Worm (Caenorhabditis elegans) whole organism, L4 larva: ENCODE data around the gene cgt-3.

ENCODE experiments used
- D1046.2 ChIP-seq: fragments of 200-800 bp; sonication (Bioruptor generic); IDR thresholded peaks from 2 replicates; pipeline ENCODE4 v1.3.6; 2022; ENCODE audit warnings: missing genetic modification characterization, missing compliant biosample characterization
- F10B5.3 ChIP-seq: sonication (generic microtip); optimal IDR thresholded peaks from 2 replicates; lab custom pipeline; 2016; ENCODE audit warnings: mild to moderate bottlenecking, missing genetic modification characterization, missing compliant biosample characterization
- F44E2.7 ChIP-seq: fragments of 200-800 bp; sonication (Bioruptor generic); IDR thresholded peaks from 2 replicates; pipeline ENCODE4 v2.1.2; 2022; ENCODE audit warnings: missing genetic modification characterization, missing compliant biosample characterization
- T26A8.4 ChIP-seq: fragments of 200-800 bp; sonication (Bioruptor generic); IDR thresholded peaks from 2 replicates; pipeline ENCODE4 v1.3.6; 2022; ENCODE audit warnings: missing genetic modification characterization, missing compliant biosample characterization
- Y105C5A.15 ChIP-seq: fragments of 200-800 bp; sonication (Bioruptor generic); IDR thresholded peaks from 2 replicates; pipeline ENCODE4 v1.3.6; 2022; ENCODE audit warnings: missing genetic modification characterization, missing compliant biosample characterization
- Y48G9A.11 ChIP-seq: fragments of 200-800 bp; sonication (Bioruptor generic); IDR thresholded peaks from 2 replicates; pipeline ENCODE4 v1.3.6; 2022; ENCODE audit warnings: missing genetic modification reagents, missing genetic modification characterization, missing compliant biosample characterization
- ZK337.2 ChIP-seq: fragments of 200-800 bp; sonication (Bioruptor generic); IDR thresholded peaks from 2 replicates; pipeline ENCODE4 v1.3.6; 2022; ENCODE audit warnings: missing genetic modification reagents, missing genetic modification characterization, missing compliant biosample characterization
- ZK546.5 ChIP-seq, 2 experiments: sonication (generic microtip); optimal IDR thresholded peaks; 2 replicates each; lab custom pipeline; 2017; ENCODE audit warnings: missing biosample characterization in 2 of 2, missing genetic modification characterization in 2 of 2
- ceh-20 ChIP-seq: fragments of 200-800 bp; sonication (Bioruptor generic); IDR thresholded peaks from 2 replicates; pipeline ENCODE4 v1.3.6; 2022; ENCODE audit warnings: missing genetic modification reagents, missing genetic modification characterization, missing compliant biosample characterization
- ceh-28 ChIP-seq: fragments of 150-350 bp; optimal IDR thresholded peaks from 2 replicates; lab custom pipeline; 2014; ENCODE audit warnings: missing biosample characterization, missing genetic modification reagents, missing genetic modification characterization
- ceh-32 ChIP-seq: sonication (generic microtip); optimal IDR thresholded peaks from 2 replicates; lab custom pipeline; 2016; ENCODE audit warnings: mild to moderate bottlenecking, missing genetic modification characterization, missing compliant biosample characterization; ENCODE audit not compliant: poor library complexity
- ceh-44 ChIP-seq: fragments of 200-800 bp; sonication (Bioruptor generic); IDR thresholded peaks from 2 replicates; pipeline ENCODE4 v1.3.6; 2022; ENCODE audit warnings: missing genetic modification reagents, missing genetic modification characterization, missing compliant biosample characterization
- ces-1 ChIP-seq: fragments of 150-350 bp; sonication (generic microtip); optimal IDR thresholded peaks from 4 replicates; lab custom pipeline; 2014; ENCODE audit warnings: missing biosample characterization, missing genetic modification reagents, missing genetic modification characterization
- daf-19 ChIP-seq: fragments of 200-800 bp; sonication (Bioruptor generic); conservative IDR thresholded peaks from 2 replicates; pipeline ENCODE4 v1.3.6; 2022; ENCODE audit warnings: missing genetic modification characterization, missing compliant biosample characterization
- daf-8 ChIP-seq: fragments of 200-800 bp; sonication (Bioruptor generic); IDR thresholded peaks from 2 replicates; pipeline ENCODE4 v1.3.6; 2022; ENCODE audit warnings: missing genetic modification characterization, missing compliant biosample characterization
- dmd-9 ChIP-seq: fragments of 200-800 bp; sonication (Bioruptor generic); IDR thresholded peaks from 2 replicates; pipeline ENCODE4 v1.3.6; 2022; ENCODE audit warnings: missing genetic modification reagents, missing genetic modification characterization, missing compliant biosample characterization
- egl-43 ChIP-seq: fragments of 200-800 bp; sonication (Bioruptor generic); IDR thresholded peaks from 2 replicates; pipeline ENCODE4 v1.3.6; 2022; ENCODE audit warnings: missing genetic modification reagents, missing genetic modification characterization, missing compliant biosample characterization
- fkh-10 ChIP-seq: fragments of 150-350 bp; optimal IDR thresholded peaks from 2 replicates; lab custom pipeline; 2014; ENCODE audit warnings: missing biosample characterization, missing genetic modification reagents, missing genetic modification characterization
- fos-1 ChIP-seq: fragments of 150-350 bp; optimal IDR thresholded peaks from 2 replicates; lab custom pipeline; 2014; ENCODE audit warnings: missing biosample characterization, missing genetic modification characterization
- hif-1 ChIP-seq, 2 experiments: sonication (generic microtip); optimal IDR thresholded peaks; 2 replicates each; lab custom pipeline; 2016 to 2017; ENCODE audit warnings: missing compliant biosample characterization in 2 of 2, missing genetic modification characterization in 2 of 2, missing genetic modification reagents in 2 of 2, missing genotype in 2 of 2, mild to moderate bottlenecking in 1 of 2
- hlh-30 ChIP-seq: sonication (generic microtip); optimal IDR thresholded peaks from 2 replicates; lab custom pipeline; 2017; ENCODE audit warnings: antibody characterized with exemption, mild to moderate bottlenecking, missing genetic modification characterization, missing compliant biosample characterization; ENCODE audit not compliant: insufficient read depth
- jun-1 ChIP-seq: fragments of 150-350 bp; optimal IDR thresholded peaks from 2 replicates; lab custom pipeline; 2014; ENCODE audit warnings: missing biosample characterization, missing genetic modification reagents, missing genetic modification characterization
- lim-7 ChIP-seq: fragments of 200-800 bp; sonication (Bioruptor generic); IDR thresholded peaks from 2 replicates; pipeline ENCODE4 v1.3.6; 2022; ENCODE audit warnings: missing genetic modification characterization, missing compliant biosample characterization
- lin-1 ChIP-seq: fragments of 200-800 bp; sonication (Bioruptor generic); IDR thresholded peaks from 2 replicates; pipeline ENCODE4 v1.3.6; 2022; ENCODE audit warnings: missing genetic modification reagents, missing genetic modification characterization, missing compliant biosample characterization
- madf-9 ChIP-seq: fragments of 200-800 bp; sonication (Bioruptor generic); conservative IDR thresholded peaks from 2 replicates; pipeline ENCODE4 v1.3.6; 2022; ENCODE audit warnings: missing genetic modification reagents, missing genetic modification characterization, missing compliant biosample characterization
- mdl-1 ChIP-seq, 2 experiments: fragments of 150-350 bp in 1 of 2; sonication (generic microtip) in 1 of 2; optimal IDR thresholded peaks; 2 replicates each; lab custom pipeline; 2014 to 2017; ENCODE audit warnings: missing biosample characterization in 2 of 2, missing genetic modification characterization in 2 of 2
- mep-1 ChIP-seq: fragments of 150-350 bp; sonication (generic microtip); optimal IDR thresholded peaks from 3 replicates; lab custom pipeline; 2014; ENCODE audit warnings: missing biosample characterization, missing genetic modification characterization
- mxl-2 ChIP-seq: fragments of 200-800 bp; sonication (Bioruptor generic); conservative IDR thresholded peaks from 2 replicates; pipeline ENCODE4 v1.3.6; 2022; ENCODE audit warnings: missing genetic modification reagents, missing genetic modification characterization, missing compliant biosample characterization
- nhr-102 ChIP-seq: sonication (generic microtip); optimal IDR thresholded peaks from 2 replicates; lab custom pipeline; 2016; ENCODE audit warnings: mild to moderate bottlenecking, missing genetic modification characterization, moderate library complexity, missing compliant biosample characterization
- nhr-111 ChIP-seq: fragments of 200-800 bp; sonication (Bioruptor generic); optimal IDR thresholded peaks from 2 replicates; lab custom pipeline; 2018; ENCODE audit warnings: mild to moderate bottlenecking, missing genetic modification characterization, missing compliant biosample characterization
- nhr-237 ChIP-seq: sonication (generic microtip); optimal IDR thresholded peaks from 2 replicates; lab custom pipeline; 2017; ENCODE audit warnings: missing biosample characterization, missing genetic modification characterization
- nhr-25 ChIP-seq: sonication (generic microtip); optimal IDR thresholded peaks from 2 replicates; lab custom pipeline; 2017; ENCODE audit warnings: missing genetic modification characterization, mild to moderate bottlenecking, missing compliant biosample characterization, antibody characterized with exemption, moderate library complexity, borderline replicate concordance; ENCODE audit not compliant: insufficient read depth
- nhr-28 ChIP-seq: fragments of 150-350 bp; optimal IDR thresholded peaks from 2 replicates; lab custom pipeline; 2014; ENCODE audit warnings: missing biosample characterization, missing genetic modification characterization
- nhr-41 ChIP-seq: fragments of 200-800 bp; sonication (Bioruptor generic); IDR thresholded peaks from 2 replicates; pipeline ENCODE4 v1.3.6; 2022; ENCODE audit warnings: missing genetic modification reagents, missing genetic modification characterization, missing compliant biosample characterization
- nhr-42 ChIP-seq: fragments of 200-800 bp; sonication (Bioruptor generic); IDR thresholded peaks from 2 replicates; pipeline ENCODE4 v1.3.6; 2022; ENCODE audit warnings: missing genetic modification characterization, missing compliant biosample characterization
- nhr-48 ChIP-seq: sonication (generic microtip); optimal IDR thresholded peaks from 2 replicates; lab custom pipeline; 2016; ENCODE audit warnings: mild to moderate bottlenecking, missing genetic modification characterization, missing compliant biosample characterization
- nhr-76 ChIP-seq: fragments of 150-350 bp; optimal IDR thresholded peaks from 2 replicates; lab custom pipeline; 2014; ENCODE audit warnings: missing biosample characterization, missing genetic modification characterization
- nhr-77 ChIP-seq: fragments of 150-350 bp; optimal IDR thresholded peaks from 2 replicates; lab custom pipeline; 2014; ENCODE audit warnings: missing biosample characterization, missing genetic modification characterization
- pha-4 ChIP-seq, 2 experiments: fragments of 150-350 bp in 1 of 2; fragments of 200-800 bp in 1 of 2; sonication (Bioruptor generic) in 1 of 2; IDR thresholded peaks in 1 of 2; optimal IDR thresholded peaks in 1 of 2; 2 replicates each; pipeline versions ENCODE4 v1.3.6 to Lab custom; 2014 to 2022; ENCODE audit warnings: missing genetic modification characterization in 2 of 2, missing genetic modification reagents in 2 of 2, missing biosample characterization in 1 of 2, missing compliant biosample characterization in 1 of 2
- pqm-1 ChIP-seq: sonication (generic microtip); optimal IDR thresholded peaks from 2 replicates; lab custom pipeline; 2017; ENCODE audit warnings: missing biosample characterization, missing genetic modification characterization
- rbr-2 ChIP-seq: sonication (generic microtip); optimal IDR thresholded peaks from 2 replicates; lab custom pipeline; 2016; ENCODE audit warnings: missing genotype, missing genetic modification characterization, missing compliant biosample characterization
- saeg-2 ChIP-seq: fragments of 200-800 bp; sonication (Bioruptor generic); IDR thresholded peaks from 2 replicates; pipeline ENCODE4 v1.3.6; 2022; ENCODE audit warnings: missing genetic modification reagents, missing genetic modification characterization, missing compliant biosample characterization
- set-16 ChIP-seq: fragments of 200-800 bp; sonication (Bioruptor generic); IDR thresholded peaks from 2 replicates; pipeline ENCODE4 v1.3.6; 2022; ENCODE audit warnings: missing genetic modification reagents, missing genetic modification characterization, missing compliant biosample characterization
- snpc-4 ChIP-seq: fragments of 150-350 bp; optimal IDR thresholded peaks from 2 replicates; lab custom pipeline; 2014; ENCODE audit warnings: missing biosample characterization, missing genetic modification characterization
- spr-1 ChIP-seq: sonication (generic microtip); optimal IDR thresholded peaks from 2 replicates; lab custom pipeline; 2016; ENCODE audit warnings: mild to moderate bottlenecking, missing genetic modification characterization, missing compliant biosample characterization
- spr-3 ChIP-seq: fragments of 200-800 bp; sonication (Bioruptor generic); optimal IDR thresholded peaks from 2 replicates; lab custom pipeline; 2018; ENCODE audit warnings: mild to moderate bottlenecking, missing genetic modification characterization, missing compliant biosample characterization
- unc-130 ChIP-seq: sonication (generic microtip); optimal IDR thresholded peaks from 2 replicates; lab custom pipeline; 2016; ENCODE audit warnings: missing genetic modification reagents, missing genetic modification characterization, missing compliant biosample characterization
- zag-1 ChIP-seq: fragments of 150-350 bp; optimal IDR thresholded peaks from 2 replicates; lab custom pipeline; 2014; ENCODE audit warnings: missing biosample characterization, missing genetic modification characterization
- zfp-2 ChIP-seq: sonication (generic microtip); optimal IDR thresholded peaks from 2 replicates; lab custom pipeline; 2016; ENCODE audit warnings: mild to moderate bottlenecking, missing genetic modification characterization, missing compliant biosample characterization
- zip-2 ChIP-seq: fragments of 150-350 bp; optimal IDR thresholded peaks from 2 replicates; lab custom pipeline; 2014; ENCODE audit warnings: missing biosample characterization, missing genetic modification characterization
- ztf-11 ChIP-seq: fragments of 150-350 bp; optimal IDR thresholded peaks from 2 replicates; lab custom pipeline; 2014; ENCODE audit warnings: missing biosample characterization, missing genetic modification characterization
- ztf-7 ChIP-seq: fragments of 150-350 bp; optimal IDR thresholded peaks from 2 replicates; lab custom pipeline; 2014; ENCODE audit warnings: missing biosample characterization, missing genetic modification characterization

Gene cgt-3

ce11 chrII:5918149-5918697 is 7.1 kb downstream of the cgt-3 start, which contains the start of gene ptp-2 (continued):
- TF ChIP-seq zfp-2 (no peak), daf-8 (GFP tag; lab: Robert Waterston, UW) (no peak), egl-43 (GFP tag; lab: Robert Waterston, UW) (no peak), madf-9 (GFP tag; lab: Robert Waterston, UW) (no peak), ces-1 (no peak), F10B5.3 (tag; lab: Kevin White, UChicago) (no peak), ztf-11 (no peak), pqm-1 (tag; lab: Kevin White, UChicago) (no peak), hlh-30 (no peak), daf-19 (GFP tag; lab: Robert Waterston, UW) (no peak), ceh-44 (GFP tag; lab: Robert Waterston, UW) (no peak), mep-1 (tag; lab: Kevin White, UChicago) (peak; percentile 61), ceh-28 (no peak), nhr-111 (GFP tag; lab: Kevin White, UChicago) (no peak), spr-3 (no peak), snpc-4 (no peak), spr-1 (tag; lab: Kevin White, UChicago) (no peak), D1046.2 (no peak), hif-1 (tag; optimal IDR thresholded peaks at IDR 0.05; lab: Kevin White, UChicago) (peak in 1 of 2 experiments; percentile 27), fos-1 (tag; lab: Kevin White, UChicago) (no peak), jun-1 (no peak), ZK337.2 (GFP tag; lab: Robert Waterston, UW) (no peak), zip-2 (tag; lab: Kevin White, UChicago) (no peak), Y48G9A.11 (GFP tag; lab: Robert Waterston, UW) (peak; percentile 93), ZK546.5 (tag; optimal IDR thresholded peaks at IDR 0.05; lab: Kevin White, UChicago) (no peak), unc-130 (GFP tag; lab: Kevin White, UChicago) (no peak), saeg-2 (GFP tag; lab: Robert Waterston, UW) (no peak), ceh-20 (GFP tag; lab: Robert Waterston, UW) (no peak), lin-1 (GFP tag; lab: Robert Waterston, UW) (no peak), nhr-48 (tag; lab: Kevin White, UChicago) (no peak), dmd-9 (GFP tag; lab: Robert Waterston, UW) (no peak), nhr-237 (tag; lab: Kevin White, UChicago) (no peak), Y105C5A.15 (GFP tag; lab: Robert Waterston, UW) (no peak), nhr-28 (tag; lab: Kevin White, UChicago) (no peak), nhr-102 (no peak), lim-7 (no peak), zag-1 (no peak), set-16 (GFP tag; lab: Robert Waterston, UW) (no peak), ztf-7 (tag; lab: Kevin White, UChicago) (no peak), nhr-77 (no peak), nhr-42 (GFP tag; lab: Robert Waterston, UW) (no peak), nhr-41 (GFP tag; lab: Robert Waterston, UW) (no peak), mxl-2 (GFP tag; lab: Robert Waterston, UW) (no peak), mdl-1 (tag; optimal IDR thresholded peaks at IDR 0.05; lab: Kevin White, UChicago) (no peak), T26A8.4 (GFP tag; lab: Robert Waterston, UW) (no peak), fkh-10 (GFP tag; lab: Kevin White, UChicago) (no peak), nhr-76 (tag; lab: Kevin White, UChicago) (no peak), nhr-25 (tag; lab: Kevin White, UChicago) (no peak), F44E2.7 (no peak), rbr-2 (tag; lab: Kevin White, UChicago) (no peak), ceh-32 (no peak), pha-4 (GFP tag; IDR thresholded peaks at IDR 0.05; lab: Robert Waterston, UW) (no peak), pha-4 (tag; optimal IDR thresholded peaks at IDR 0.05; lab: Kevin White, UChicago) (no peak)
